Worm (Caenorhabditis elegans) whole organism, early embryonic: Measurements from ENCODE around the gene fdgt-2.

Source experiments
- B0310.2 ChIP-seq: sonication (generic microtip); optimal IDR thresholded peaks from 2 replicates; lab custom pipeline; 2016; ENCODE audit warnings: mild to moderate bottlenecking, missing genetic modification characterization, missing compliant biosample characterization
- F13C5.2 ChIP-seq: sonication (generic microtip); optimal IDR thresholded peaks from 2 replicates; lab custom pipeline; 2017; ENCODE audit warnings: mild to moderate bottlenecking, missing genetic modification characterization, inconsistent platforms, missing compliant biosample characterization
- aly-1 ChIP-seq: sonication (generic microtip); optimal IDR thresholded peaks from 2 replicates; lab custom pipeline; 2016; ENCODE audit warnings: missing genetic modification characterization, missing compliant biosample characterization
- ama-1 ChIP-seq: fragments of 150-350 bp; optimal IDR thresholded peaks from 2 replicates; lab custom pipeline; 2014
- ceh-36 ChIP-seq: sonication (generic microtip); optimal IDR thresholded peaks from 2 replicates; lab custom pipeline; 2016; ENCODE audit warnings: missing genetic modification characterization, inconsistent platforms, missing compliant biosample characterization
- ets-7 ChIP-seq: sonication (generic microtip); optimal IDR thresholded peaks from 2 replicates; lab custom pipeline; 2016; ENCODE audit warnings: missing genotype, missing genetic modification characterization, missing compliant biosample characterization
- flt-1 ChIP-seq: fragments of 200-800 bp; sonication (Bioruptor generic); IDR thresholded peaks from 2 replicates; pipeline ENCODE4 v1.3.6; 2022; ENCODE audit warnings: missing genetic modification characterization, missing compliant biosample characterization
- hmg-4 ChIP-seq: fragments of 200-800 bp; sonication (Bioruptor generic); optimal IDR thresholded peaks from 2 replicates; lab custom pipeline; 2018; ENCODE audit warnings: mild to moderate bottlenecking, missing genetic modification characterization, missing compliant biosample characterization
- hnd-1 ChIP-seq: sonication (generic microtip); optimal IDR thresholded peaks from 2 replicates; lab custom pipeline; 2016; ENCODE audit warnings: missing genetic modification characterization, missing compliant biosample characterization
- scrt-1 ChIP-seq: fragments of 200-800 bp; sonication (Bioruptor generic); IDR thresholded peaks from 2 replicates; pipeline ENCODE4 v1.3.6; 2022; ENCODE audit warnings: missing genetic modification characterization, missing compliant biosample characterization
- sea-1 ChIP-seq: fragments of 200-800 bp; sonication (Bioruptor generic); conservative IDR thresholded peaks from 2 replicates; pipeline ENCODE4 v1.3.6; 2022; ENCODE audit warnings: missing genetic modification characterization, missing compliant biosample characterization
- tbx-11 ChIP-seq: fragments of 200-800 bp; sonication (Bioruptor generic); IDR thresholded peaks from 2 replicates; pipeline ENCODE4 v1.3.6; 2022; ENCODE audit warnings: missing genetic modification characterization, missing compliant biosample characterization
- tbx-37 ChIP-seq: fragments of 200-800 bp; sonication (Bioruptor generic); conservative IDR thresholded peaks from 2 replicates; pipeline ENCODE4 v1.3.6; 2022; ENCODE audit warnings: missing genetic modification reagents, missing genetic modification characterization, missing compliant biosample characterization
- tra-4 ChIP-seq: sonication (generic microtip); optimal IDR thresholded peaks from 2 replicates; lab custom pipeline; 2017; ENCODE audit warnings: missing genetic modification characterization, missing compliant biosample characterization

DNA sequence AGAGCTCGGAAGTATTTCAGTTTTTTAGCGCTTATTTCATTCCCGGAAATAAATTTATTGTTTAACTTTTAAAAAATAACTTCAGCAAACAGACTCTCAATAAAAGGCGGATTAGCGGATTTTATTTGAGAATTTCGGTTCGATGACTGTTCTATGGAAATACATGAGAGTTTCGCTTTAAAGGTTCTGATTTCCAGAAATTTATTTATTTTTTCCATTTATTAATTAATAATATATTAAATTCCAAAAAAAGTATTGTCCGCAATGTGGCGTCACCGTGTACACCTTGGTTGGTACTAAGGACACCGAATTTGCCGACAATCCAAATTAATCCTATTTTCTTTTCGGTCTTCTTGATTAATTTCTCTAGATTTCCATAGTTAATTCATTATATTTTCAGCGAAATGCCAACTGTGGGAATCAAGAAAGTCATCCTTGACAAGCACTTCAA lies 47.1 kb downstream of the fdgt-2 start, which contains the start of gene fars-3:
- TF ChIP-seq ama-1 (lab: Kevin White, UChicago) (no peak), tbx-11 (GFP tag; lab: Robert Waterston, UW) (no peak), aly-1 (tag; lab: Kevin White, UChicago) (no peak), B0310.2 (tag; lab: Kevin White, UChicago) (no peak), hnd-1 (tag; lab: Kevin White, UChicago) (no peak), tbx-37 (GFP tag; lab: Robert Waterston, UW) (no peak), sea-1 (GFP tag; lab: Robert Waterston, UW) (no peak), scrt-1 (GFP tag; lab: Robert Waterston, UW) (no peak), ceh-36 (tag; lab: Kevin White, UChicago) (peak; percentile 45), F13C5.2 (no peak), hmg-4 (GFP tag; lab: Kevin White, UChicago) (no peak), ets-7 (tag; lab: Kevin White, UChicago) (no peak), flt-1 (no peak), tra-4 (tag; lab: Kevin White, UChicago) (no peak)
